Worm (Caenorhabditis elegans) whole organism, late embryonic: Measurements from ENCODE around the gene C39B10.5.
A peak's percentile ranks its signal among the peaks of the same experiment; 100 is the strongest.

Experiments
- C38D4.7 ChIP-seq: fragments of 200-800 bp; sonication (Bioruptor generic); optimal IDR thresholded peaks from 2 replicates; lab custom pipeline; 2018; ENCODE audit warnings: mild to moderate bottlenecking, missing genetic modification characterization, moderate library complexity, missing compliant biosample characterization
- K09A11.1 ChIP-seq: sonication (generic microtip); optimal IDR thresholded peaks from 2 replicates; lab custom pipeline; 2017; ENCODE audit warnings: antibody characterized with exemption, mild to moderate bottlenecking, missing genetic modification characterization, missing compliant biosample characterization; ENCODE audit not compliant: insufficient read depth
- ahr-1 ChIP-seq: sonication (generic microtip); optimal IDR thresholded peaks from 2 replicates; lab custom pipeline; 2016; ENCODE audit warnings: missing genetic modification characterization, missing compliant biosample characterization
- ama-1 ChIP-seq: fragments of 150-350 bp; optimal IDR thresholded peaks from 2 replicates; lab custom pipeline; 2014
- ceh-18 ChIP-seq: sonication (generic microtip); optimal IDR thresholded peaks from 2 replicates; lab custom pipeline; 2016; ENCODE audit warnings: missing genetic modification characterization, missing compliant biosample characterization
- ceh-2 ChIP-seq: sonication (generic microtip); optimal IDR thresholded peaks from 2 replicates; lab custom pipeline; 2016; ENCODE audit warnings: missing genotype, missing genetic modification characterization, missing compliant biosample characterization
- ceh-24 ChIP-seq: sonication (generic microtip); optimal IDR thresholded peaks from 2 replicates; lab custom pipeline; 2016; ENCODE audit warnings: mild to moderate bottlenecking, missing genetic modification characterization, missing compliant biosample characterization
- ceh-31 ChIP-seq: sonication (generic microtip); optimal IDR thresholded peaks from 2 replicates; lab custom pipeline; 2016; ENCODE audit warnings: missing genetic modification characterization, missing compliant biosample characterization
- ceh-34 ChIP-seq: sonication (generic microtip); optimal IDR thresholded peaks from 2 replicates; lab custom pipeline; 2016; ENCODE audit warnings: mild to moderate bottlenecking, missing genetic modification characterization, missing compliant biosample characterization
- ceh-6 ChIP-seq: fragments of 200-800 bp; sonication (Bioruptor generic); optimal IDR thresholded peaks from 2 replicates; lab custom pipeline; 2018; ENCODE audit warnings: mild to moderate bottlenecking, missing genetic modification characterization, missing compliant biosample characterization
- elt-4 ChIP-seq: sonication (generic microtip); optimal IDR thresholded peaks from 2 replicates; lab custom pipeline; 2016; ENCODE audit warnings: missing genetic modification characterization, missing compliant biosample characterization
- fkh-10 ChIP-seq: fragments of 150-350 bp; optimal IDR thresholded peaks from 2 replicates; lab custom pipeline; 2014; ENCODE audit warnings: missing biosample characterization, missing genetic modification reagents, missing genetic modification characterization
- fkh-6 ChIP-seq: sonication (generic microtip); optimal IDR thresholded peaks from 2 replicates; lab custom pipeline; 2016; ENCODE audit warnings: missing genetic modification characterization, missing compliant biosample characterization
- gmeb-2 ChIP-seq: sonication (generic microtip); optimal IDR thresholded peaks from 2 replicates; lab custom pipeline; 2016; ENCODE audit warnings: missing genetic modification characterization, inconsistent platforms, missing compliant biosample characterization
- hlh-13 ChIP-seq: fragments of 200-800 bp; sonication (Bioruptor generic); optimal IDR thresholded peaks from 2 replicates; lab custom pipeline; 2018; ENCODE audit warnings: mild to moderate bottlenecking, missing genetic modification characterization, missing compliant biosample characterization
- hlh-15 ChIP-seq: sonication (generic microtip); optimal IDR thresholded peaks from 2 replicates; lab custom pipeline; 2016; ENCODE audit warnings: missing genetic modification characterization, missing compliant biosample characterization
- hlh-30 ChIP-seq: sonication (generic microtip); optimal IDR thresholded peaks from 2 replicates; lab custom pipeline; 2017; ENCODE audit warnings: antibody characterized with exemption, missing genetic modification characterization, missing compliant biosample characterization; ENCODE audit not compliant: insufficient read depth
- lim-6 ChIP-seq: sonication (generic microtip); optimal IDR thresholded peaks from 2 replicates; lab custom pipeline; 2016; ENCODE audit warnings: missing genetic modification characterization, missing compliant biosample characterization
- lin-11 ChIP-seq: fragments of 200-800 bp; sonication (Bioruptor generic); optimal IDR thresholded peaks from 2 replicates; lab custom pipeline; 2018; ENCODE audit warnings: mild to moderate bottlenecking, missing genetic modification characterization, missing compliant biosample characterization
- madf-2 ChIP-seq: sonication (generic microtip); optimal IDR thresholded peaks from 2 replicates; lab custom pipeline; 2017; ENCODE audit warnings: missing genetic modification characterization, missing compliant biosample characterization
- nfya-1 ChIP-seq: sonication (generic microtip); optimal IDR thresholded peaks from 2 replicates; lab custom pipeline; 2017; ENCODE audit warnings: missing genetic modification characterization, mild to moderate bottlenecking, missing compliant biosample characterization, antibody characterized with exemption, moderate library complexity
- nhr-232 ChIP-seq: sonication (generic microtip); optimal IDR thresholded peaks from 2 replicates; lab custom pipeline; 2016; ENCODE audit warnings: missing genetic modification characterization, missing compliant biosample characterization
- pat-9 ChIP-seq: fragments of 200-800 bp; sonication (Bioruptor generic); optimal IDR thresholded peaks from 2 replicates; lab custom pipeline; 2018; ENCODE audit warnings: mild to moderate bottlenecking, missing genetic modification characterization, moderate library complexity, missing compliant biosample characterization
- pax-1 ChIP-seq: fragments of 150-350 bp; optimal IDR thresholded peaks from 2 replicates; lab custom pipeline; 2014; ENCODE audit warnings: missing biosample characterization, missing genetic modification characterization
- pha-2 ChIP-seq: sonication (generic microtip); optimal IDR thresholded peaks from 2 replicates; lab custom pipeline; 2017; ENCODE audit warnings: mild to moderate bottlenecking, missing genetic modification characterization, missing compliant biosample characterization
- pha-4 ChIP-seq: fragments of 150-350 bp; optimal IDR thresholded peaks from 2 replicates; lab custom pipeline; 2018; ENCODE audit warnings: missing biosample characterization, missing genetic modification reagents, missing genetic modification characterization
- pqm-1 ChIP-seq: sonication (generic microtip); optimal IDR thresholded peaks from 2 replicates; lab custom pipeline; 2016; ENCODE audit warnings: missing genetic modification characterization, missing compliant biosample characterization
- rnt-1 ChIP-seq: sonication (generic microtip); optimal IDR thresholded peaks from 2 replicates; lab custom pipeline; 2016; ENCODE audit warnings: missing genetic modification characterization, missing compliant biosample characterization
- sdc-2 ChIP-seq: sonication (generic microtip); optimal IDR thresholded peaks from 2 replicates; lab custom pipeline; 2016; ENCODE audit warnings: missing genotype, missing genetic modification characterization, missing compliant biosample characterization
- sox-2 ChIP-seq: fragments of 200-800 bp; sonication (Bioruptor generic); IDR thresholded peaks from 2 replicates; pipeline ENCODE4 v1.3.6; 2022; ENCODE audit warnings: missing genetic modification reagents, missing genetic modification characterization, missing compliant biosample characterization
- syd-9 ChIP-seq: sonication (generic microtip); optimal IDR thresholded peaks from 2 replicates; lab custom pipeline; 2016; ENCODE audit warnings: mild to moderate bottlenecking, missing genetic modification characterization, moderate library complexity, missing compliant biosample characterization
- tbx-2 ChIP-seq: sonication (generic microtip); optimal IDR thresholded peaks from 2 replicates; lab custom pipeline; 2016; ENCODE audit warnings: missing genetic modification characterization, missing compliant biosample characterization
- tbx-7 ChIP-seq: sonication (generic microtip); optimal IDR thresholded peaks from 2 replicates; lab custom pipeline; 2016; ENCODE audit warnings: missing genotype, missing genetic modification characterization, missing compliant biosample characterization
- ttx-3 ChIP-seq: sonication (generic microtip); optimal IDR thresholded peaks from 2 replicates; lab custom pipeline; 2016; ENCODE audit warnings: missing genetic modification reagents, missing genetic modification characterization, missing compliant biosample characterization
- unc-42 ChIP-seq: sonication (generic microtip); optimal IDR thresholded peaks from 2 replicates; lab custom pipeline; 2016; ENCODE audit warnings: missing genotype, missing genetic modification characterization, missing compliant biosample characterization
- unc-55 ChIP-seq: sonication (generic microtip); optimal IDR thresholded peaks from 2 replicates; lab custom pipeline; 2017; ENCODE audit warnings: missing biosample characterization, missing genetic modification reagents, missing genetic modification characterization
- unc-86 ChIP-seq: sonication (generic microtip); optimal IDR thresholded peaks from 2 replicates; lab custom pipeline; 2016; ENCODE audit warnings: missing genetic modification characterization, missing compliant biosample characterization
- zip-5 ChIP-seq: sonication (generic microtip); optimal IDR thresholded peaks from 2 replicates; lab custom pipeline; 2016; ENCODE audit warnings: missing genetic modification characterization, missing compliant biosample characterization

C39B10.5 gene

ce11 chrX:10410539-10410938 lies 36.6 kb upstream of the C39B10.5 start:
- TF ChIP-seq syd-9 (tag; lab: Kevin White, UChicago) (no peak), pqm-1 (no peak), ceh-6 (no peak), C38D4.7 (GFP tag; lab: Kevin White, UChicago) (no peak), ceh-24 (tag; lab: Kevin White, UChicago) (no peak), lim-6 (no peak), ceh-18 (tag; lab: Kevin White, UChicago) (peak; percentile 81), rnt-1 (peak; percentile 70), unc-55 (peak; percentile 64)

ce11 chrX:10412425-10412824 lies 34.7 kb upstream of the C39B10.5 start, which contains the start of gene acr-8:
TSS of gene acr-8 (plus strand) at chrX:10412725.
- TF ChIP-seq ttx-3 (no peak), unc-86 (tag; lab: Kevin White, UChicago) (no peak), sdc-2 (no peak), tbx-7 (no peak), fkh-6 (tag; lab: Kevin White, UChicago) (no peak), ahr-1 (tag; lab: Kevin White, UChicago) (no peak), pat-9 (tag; lab: Kevin White, UChicago) (no peak), hlh-13 (GFP tag; lab: Kevin White, UChicago) (no peak), C38D4.7 (GFP tag; lab: Kevin White, UChicago) (no peak), gmeb-2 (tag; lab: Kevin White, UChicago) (no peak), nfya-1 (tag; lab: Kevin White, UChicago) (no peak), elt-4 (tag; lab: Kevin White, UChicago) (no peak), ceh-2 (tag; lab: Kevin White, UChicago) (no peak), hlh-30 (tag; lab: Kevin White, UChicago) (no peak), pha-2 (tag; lab: Kevin White, UChicago) (no peak), rnt-1 (no peak), pqm-1 (no peak), ceh-34 (no peak), lin-11 (tag; lab: Kevin White, UChicago) (no peak), K09A11.1 (tag; lab: Kevin White, UChicago) (no peak)

ce11 chrX:10419743-10420142 lies 27.4 kb upstream of the C39B10.5 start, which contains the start of gene cdk-11.2:
TSS of gene cdk-11.2 (minus strand) at chrX:10419765.
- TF ChIP-seq tbx-2 (tag; lab: Kevin White, UChicago) (peak; percentile 7), unc-55 (peak; percentile 6), C38D4.7 (GFP tag; lab: Kevin White, UChicago) (no peak), unc-42 (no peak), ttx-3 (no peak), lim-6 (no peak), pha-2 (tag; lab: Kevin White, UChicago) (no peak), nfya-1 (tag; lab: Kevin White, UChicago) (peak; percentile 66), ceh-31 (tag; lab: Kevin White, UChicago) (peak; percentile 11), gmeb-2 (tag; lab: Kevin White, UChicago) (no peak)

- TF ChIP-seq zip-5 (tag; lab: Kevin White, UChicago) (no peak), nfya-1 (tag; lab: Kevin White, UChicago) (no peak), madf-2 (tag; lab: Kevin White, UChicago) (no peak), ceh-31 (tag; lab: Kevin White, UChicago) (no peak), pax-1 (tag; lab: Kevin White, UChicago) (no peak), ama-1 (lab: Kevin White, UChicago) (no peak), pha-4 (no peak)
These were observed 24.4 kb upstream of the C39B10.5 start for ce11 chrX:10422714-10423113.

- TF ChIP-seq sox-2 (GFP tag; lab: Robert Waterston, UW) (no peak), hlh-15 (no peak), lin-11 (tag; lab: Kevin White, UChicago) (no peak), syd-9 (tag; lab: Kevin White, UChicago) (no peak), pax-1 (tag; lab: Kevin White, UChicago) (no peak), nhr-232 (no peak), fkh-10 (GFP tag; lab: Kevin White, UChicago) (no peak)
- TF ChIP-seq, all 69 proteins: peak for 0
These were observed 22.4 kb upstream of the C39B10.5 start for ce11 chrX:10424744-10425143.
